Fruit fly (Drosophila melanogaster): Measurements from ENCODE around the gene CG43732.
A peak's percentile ranks its signal among the peaks of the same experiment; 100 is the strongest.

Gene CG43732

dm6 chr3R:18916715-18917253, 33.2 kb upstream of the CG43732 start (continued):
- TF ChIP-seq bab2 (GFP tag; optimal IDR thresholded peaks at IDR 0.05) (no peak), CG17359 (tag; optimal IDR thresholded peaks at IDR 0.05) (no peak), CG6854 (GFP tag; optimal IDR thresholded peaks at IDR 0.05) (no peak), CG11247 (GFP tag; IDR thresholded peaks at IDR 0.05) (no peak), bigmax (GFP tag; optimal IDR thresholded peaks at IDR 0.05) (no peak), CG17829 (tag; optimal IDR thresholded peaks at IDR 0.05) (no peak), odd (GFP tag; optimal IDR thresholded peaks at IDR 0.05) (peak; percentile 14), CG8765 (GFP tag; IDR thresholded peaks at IDR 0.05) (no peak)

DNA sequence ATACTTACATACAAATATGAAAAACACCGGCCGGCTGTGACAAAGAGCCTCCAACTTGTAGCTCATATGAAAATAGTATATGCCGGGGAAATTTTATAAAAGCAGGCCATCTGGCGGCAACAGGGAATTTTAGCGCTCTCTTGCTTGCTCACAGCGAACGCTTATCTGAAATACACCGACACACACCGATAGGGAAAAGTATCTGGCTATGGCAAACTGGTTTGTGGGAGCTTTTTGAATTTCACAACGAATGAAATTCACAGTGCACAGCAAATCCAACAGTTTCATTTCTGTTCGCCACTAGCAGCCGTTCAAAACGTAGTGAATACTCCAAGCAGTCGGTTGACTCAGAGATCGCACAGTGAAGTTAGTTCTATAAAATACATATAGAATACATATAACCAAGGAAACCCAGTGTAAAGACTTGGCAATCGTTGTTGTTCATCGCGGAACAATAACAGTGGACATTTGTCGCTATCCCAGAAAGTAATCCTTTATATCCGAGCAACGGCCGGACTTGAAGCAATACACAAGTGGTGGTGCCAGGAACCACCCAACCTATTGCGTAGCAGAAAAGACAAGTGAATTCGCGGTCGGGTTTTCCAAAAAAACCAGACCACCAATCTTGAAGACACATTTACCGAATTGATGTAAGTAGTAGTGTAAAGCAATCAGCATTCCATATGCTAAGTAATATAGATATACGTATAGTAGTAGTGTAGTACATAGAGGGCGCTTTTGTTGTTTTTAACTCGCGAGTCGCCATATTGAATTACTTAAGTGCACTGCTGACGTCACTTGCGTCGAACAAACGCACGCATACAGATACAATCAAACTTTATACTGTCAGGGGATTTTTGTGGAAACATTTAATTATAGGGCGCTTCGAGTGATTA, 31.8 kb upstream of the CG43732 start:
- TF ChIP-seq CG17912 (GFP tag; optimal IDR thresholded peaks at IDR 0.05) (peak; percentile 16), CG17361 (GFP tag; IDR thresholded peaks at IDR 0.05) (0 out of 3 replicates have a peak, but pooled peaks have one; percentile 21), Jarid2 (GFP tag; optimal IDR thresholded peaks at IDR 0.05) (peak; percentile 71), CG18599 (GFP tag; optimal IDR thresholded peaks at IDR 0.05) (peak; percentile 49), Gug (GFP tag; IDR thresholded peaks at IDR 0.05) (no peak), CG16863 (GFP tag; optimal IDR thresholded peaks at IDR 0.05) (no peak), NK7.1 (GFP tag; optimal IDR thresholded peaks at IDR 0.05) (peak; percentile 33), nom (GFP tag; optimal IDR thresholded peaks at IDR 0.05) (peak; percentile 51), CG9876 (GFP tag; optimal IDR thresholded peaks at IDR 0.05) (no peak), stc (GFP tag; IDR thresholded peaks at IDR 0.05) (no peak), da (GFP tag; optimal IDR thresholded peaks at IDR 0.05) (peak; percentile 4), dpn (GFP tag; optimal IDR thresholded peaks at IDR 0.05) (peak in 1 of 2 experiments; percentile 41), Myb (GFP tag; optimal IDR thresholded peaks at IDR 0.05) (peak; percentile 14), CG3407 (GFP tag; optimal IDR thresholded peaks at IDR 0.05) (peak; percentile 5), CG15514 (GFP tag; optimal IDR thresholded peaks at IDR 0.05) (peak; percentile 34), disco-r (GFP tag; optimal IDR thresholded peaks at IDR 0.05) (peak; percentile 5), amos (GFP tag; IDR thresholded peaks at IDR 0.05; ENCODE audit: partially characterized antibody) (peak; percentile 10; the same call in 1 of the 2 replicates), CG5180 (GFP tag; optimal IDR thresholded peaks at IDR 0.05) (no peak), sd (tag; optimal IDR thresholded peaks at IDR 0.05) (peak; percentile 13), bsh (GFP tag; optimal IDR thresholded peaks at IDR 0.05) (no peak), unc-4 (GFP tag; IDR thresholded peaks at IDR 0.05; ENCODE audit: partially characterized antibody) (0 out of 2 replicates have a peak, but pooled peaks have one; percentile 16), CG14441 (GFP tag; IDR thresholded peaks at IDR 0.05) (peak; percentile 27; the same call in 1 of the 2 replicates), CG8944 (GFP tag; optimal IDR thresholded peaks at IDR 0.05) (no peak), gsb (GFP tag; IDR thresholded peaks at IDR 0.05) (no peak), eve (GFP tag; optimal IDR thresholded peaks at IDR 0.05) (peak in 1 of 2 experiments; percentile 17), CG2116 (GFP tag; optimal IDR thresholded peaks at IDR 0.05) (peak; percentile 8), CG15269 (tag; optimal IDR thresholded peaks at IDR 0.05) (peak; percentile 16), CG16813 (GFP tag; IDR thresholded peaks at IDR 0.05; ENCODE audit: partially characterized antibody) (no peak), hkb (optimal IDR thresholded peaks at IDR 0.05) (no peak), hkb (GFP tag; IDR thresholded peaks at IDR 0.05) (peak; percentile 21; the same call in 1 of the 2 replicates), CG10543 (GFP tag; optimal IDR thresholded peaks at IDR 0.05) (peak; percentile 70), CG34224 (GFP tag; IDR thresholded peaks at IDR 0.05; ENCODE audit: partially characterized antibody) (peak; percentile 53; the same call in 2 of the 3 replicates), sim (GFP tag; IDR thresholded peaks at IDR 0.05) (0 out of 2 replicates have a peak, but pooled peaks have one; percentile 30), fd96Cb (tag; optimal IDR thresholded peaks at IDR 0.05) (no peak), Med (GFP tag) (peak; percentile 90), Ssrp (tag; optimal IDR thresholded peaks at IDR 0.05) (peak; percentile 6), CG34422 (GFP tag; IDR thresholded peaks at IDR 0.05) (peak; percentile 65; the same call in 1 of the 3 replicates), CG31224 (GFP tag; IDR thresholded peaks at IDR 0.05) (peak; percentile 89)
